Worm (Caenorhabditis elegans) whole organism, young adult: ENCODE data around the gene T05A7.3.
A peak's percentile ranks its signal among the peaks of the same experiment; 100 is the strongest.

Source experiments
- B0019.2 ChIP-seq: fragments of 200-800 bp; sonication (Bioruptor generic); conservative IDR thresholded peaks from 2 replicates; pipeline ENCODE4 v1.3.6; 2022; ENCODE audit warnings: missing genetic modification reagents, missing genetic modification characterization, missing compliant biosample characterization
- B0261.1 ChIP-seq: sonication (generic microtip); optimal IDR thresholded peaks from 2 replicates; lab custom pipeline; 2016; ENCODE audit warnings: mild to moderate bottlenecking, missing genetic modification characterization, moderate library complexity, missing compliant biosample characterization
- B0336.3 ChIP-seq: fragments of 200-800 bp; sonication (Bioruptor generic); IDR thresholded peaks from 2 replicates; pipeline ENCODE4 v1.3.6; 2022; ENCODE audit warnings: missing genetic modification characterization, missing compliant biosample characterization
- C06A6.2 ChIP-seq: fragments of 200-800 bp; sonication (Bioruptor generic); conservative IDR thresholded peaks from 2 replicates; pipeline ENCODE4 v1.3.6; 2022; ENCODE audit warnings: missing genetic modification characterization, missing compliant biosample characterization
- C17E4.6 ChIP-seq: fragments of 200-800 bp; sonication (Bioruptor generic); IDR thresholded peaks from 2 replicates; pipeline ENCODE4 v1.3.6; 2022; ENCODE audit warnings: missing genetic modification reagents, missing genetic modification characterization, missing compliant biosample characterization
- F49E8.2 ChIP-seq: sonication (generic microtip); optimal IDR thresholded peaks from 3 replicates; lab custom pipeline; 2017; ENCODE audit warnings: missing genetic modification characterization, mild to moderate bottlenecking, missing compliant biosample characterization, antibody characterized with exemption, moderate library complexity; ENCODE audit not compliant: insufficient read depth
- K11D2.4 ChIP-seq: fragments of 200-800 bp; sonication (Bioruptor generic); IDR thresholded peaks from 2 replicates; pipeline ENCODE4 v1.3.6; 2022; ENCODE audit warnings: missing genetic modification reagents, missing genetic modification characterization, missing compliant biosample characterization
- T07F8.4 ChIP-seq: sonication (generic microtip); optimal IDR thresholded peaks from 2 replicates; lab custom pipeline; 2016; ENCODE audit warnings: mild to moderate bottlenecking, missing genetic modification characterization, moderate library complexity, missing compliant biosample characterization
- aptf-2 ChIP-seq: fragments of 200-800 bp; sonication (Bioruptor generic); conservative IDR thresholded peaks from 2 replicates; pipeline ENCODE4 v1.3.6; 2022; ENCODE audit warnings: missing genetic modification reagents, missing genetic modification characterization, missing compliant biosample characterization
- athp-1 ChIP-seq: sonication (generic microtip); optimal IDR thresholded peaks from 2 replicates; lab custom pipeline; 2017; ENCODE audit warnings: mild to moderate bottlenecking, missing genetic modification characterization, missing compliant biosample characterization
- attf-5 ChIP-seq: fragments of 200-800 bp; sonication (Bioruptor generic); optimal IDR thresholded peaks from 2 replicates; lab custom pipeline; 2018; ENCODE audit warnings: mild to moderate bottlenecking, missing genetic modification characterization, missing compliant biosample characterization
- bed-2 ChIP-seq: fragments of 200-800 bp; sonication (Bioruptor generic); IDR thresholded peaks from 2 replicates; pipeline ENCODE4 v1.3.6; 2022; ENCODE audit warnings: missing genetic modification reagents, missing genetic modification characterization, missing compliant biosample characterization
- ceh-79 ChIP-seq: sonication (generic microtip); optimal IDR thresholded peaks from 2 replicates; lab custom pipeline; 2017; ENCODE audit warnings: mild to moderate bottlenecking, missing genetic modification characterization, missing compliant biosample characterization
- ceh-91 ChIP-seq: fragments of 200-800 bp; sonication (Bioruptor generic); IDR thresholded peaks from 2 replicates; pipeline ENCODE4 v1.3.6; 2022; ENCODE audit warnings: missing genetic modification reagents, missing genetic modification characterization, missing compliant biosample characterization
- chd-7 ChIP-seq: sonication (generic microtip); optimal IDR thresholded peaks from 2 replicates; lab custom pipeline; 2016; ENCODE audit warnings: mild to moderate bottlenecking, missing genetic modification characterization, moderate library complexity, missing compliant biosample characterization
- die-1 ChIP-seq: sonication (generic microtip); optimal IDR thresholded peaks from 2 replicates; lab custom pipeline; 2016; ENCODE audit warnings: missing genotype, mild to moderate bottlenecking, missing genetic modification characterization, missing compliant biosample characterization
- dox-1 ChIP-seq: fragments of 200-800 bp; sonication (Bioruptor generic); IDR thresholded peaks from 2 replicates; pipeline ENCODE4 v1.3.6; 2022; ENCODE audit warnings: missing genetic modification reagents, missing genetic modification characterization, missing compliant biosample characterization
- dpff-1 ChIP-seq: sonication (generic microtip); optimal IDR thresholded peaks from 2 replicates; lab custom pipeline; 2017; ENCODE audit warnings: mild to moderate bottlenecking, missing genetic modification characterization, missing compliant biosample characterization
- efl-1 ChIP-seq: fragments of 150-350 bp; optimal IDR thresholded peaks from 2 replicates; lab custom pipeline; 2014; ENCODE audit warnings: missing biosample characterization, missing genetic modification reagents, missing genetic modification characterization
- egl-18 ChIP-seq: fragments of 200-800 bp; sonication (Bioruptor generic); IDR thresholded peaks from 2 replicates; pipeline ENCODE4 v1.3.6; 2022; ENCODE audit warnings: missing genetic modification reagents, missing genetic modification characterization, missing compliant biosample characterization
- egl-44 ChIP-seq: fragments of 200-800 bp; sonication (Bioruptor generic); IDR thresholded peaks from 2 replicates; pipeline ENCODE4 v1.3.6; 2022; ENCODE audit warnings: missing genetic modification reagents, missing genetic modification characterization, missing compliant biosample characterization
- ekl-4 ChIP-seq: fragments of 200-800 bp; sonication (Bioruptor generic); IDR thresholded peaks from 2 replicates; pipeline ENCODE4 v1.3.6; 2022; ENCODE audit warnings: missing genetic modification reagents, missing genetic modification characterization, missing compliant biosample characterization
- gei-17 ChIP-seq: fragments of 200-800 bp; sonication (Bioruptor generic); optimal IDR thresholded peaks from 2 replicates; lab custom pipeline; 2018; ENCODE audit warnings: mild to moderate bottlenecking, missing genetic modification characterization, missing compliant biosample characterization
- hlh-26 ChIP-seq: fragments of 200-800 bp; sonication (Bioruptor generic); conservative IDR thresholded peaks from 2 replicates; pipeline ENCODE4 v1.3.6; 2022; ENCODE audit warnings: missing genetic modification reagents, missing genetic modification characterization, missing compliant biosample characterization
- hrde-1 ChIP-seq: sonication (generic microtip); optimal IDR thresholded peaks from 2 replicates; lab custom pipeline; 2016; ENCODE audit warnings: missing genetic modification characterization, mild to moderate bottlenecking, missing compliant biosample characterization, moderate library complexity, missing genotype, missing genetic modification reagents, borderline replicate concordance
- hsf-1 ChIP-seq: fragments of 200-800 bp; sonication (Bioruptor generic); IDR thresholded peaks from 2 replicates; pipeline ENCODE4 v1.3.6; 2022; ENCODE audit warnings: missing genetic modification reagents, missing genetic modification characterization, missing compliant biosample characterization
- let-607 ChIP-seq, 2 experiments: fragments of 200-800 bp in 1 of 2; sonication (Bioruptor generic) in 1 of 2; sonication (generic microtip) in 1 of 2; optimal IDR thresholded peaks; 2 replicates each; lab custom pipeline; 2016 to 2018; ENCODE audit warnings: mild to moderate bottlenecking in 2 of 2, missing compliant biosample characterization in 2 of 2, missing genetic modification characterization in 2 of 2, moderate library complexity in 2 of 2, missing genotype in 1 of 2
- lin-35 ChIP-seq, 3 experiments: fragments of 150-350 bp in 2 of 3; sonication (generic microtip) in 1 of 3; optimal IDR thresholded peaks; 2 replicates each; lab custom pipeline; 2014 to 2018; ENCODE audit warnings: missing biosample characterization in 3 of 3, missing genetic modification characterization in 3 of 3, missing genetic modification reagents in 3 of 3
- lsy-27 ChIP-seq: sonication (generic microtip); optimal IDR thresholded peaks from 2 replicates; lab custom pipeline; 2017; ENCODE audit warnings: missing genetic modification characterization, mild to moderate bottlenecking, missing compliant biosample characterization, antibody characterized with exemption, missing genotype, borderline replicate concordance; ENCODE audit not compliant: insufficient read depth
- mcd-1 ChIP-seq: fragments of 200-800 bp; sonication (Bioruptor generic); IDR thresholded peaks from 2 replicates; pipeline ENCODE4 v1.3.6; 2022; ENCODE audit warnings: missing genetic modification reagents, missing genetic modification characterization, missing compliant biosample characterization
- mxl-1 ChIP-seq: sonication (generic microtip); optimal IDR thresholded peaks from 2 replicates; lab custom pipeline; 2016; ENCODE audit warnings: missing genetic modification characterization, missing compliant biosample characterization
- nhr-120 ChIP-seq: fragments of 200-800 bp; sonication (Bioruptor generic); IDR thresholded peaks from 2 replicates; pipeline ENCODE4 v1.3.6; 2022; ENCODE audit warnings: missing genetic modification characterization, missing compliant biosample characterization
- nhr-80 ChIP-seq: sonication (generic microtip); optimal IDR thresholded peaks from 2 replicates; lab custom pipeline; 2016; ENCODE audit warnings: missing genetic modification characterization, missing compliant biosample characterization
- pha-4 ChIP-seq: fragments of 150-350 bp; sonication (generic microtip); optimal IDR thresholded peaks from 2 replicates; lab custom pipeline; 2014; ENCODE audit warnings: missing biosample characterization, missing genetic modification reagents, missing genetic modification characterization
- repo-1 ChIP-seq: sonication (generic microtip); optimal IDR thresholded peaks from 2 replicates; lab custom pipeline; 2017; ENCODE audit warnings: mild to moderate bottlenecking, missing genetic modification characterization, missing compliant biosample characterization
- rpc-1 ChIP-seq, 2 experiments: fragments of 150-350 bp in 1 of 2; sonication (generic microtip) in 1 of 2; optimal IDR thresholded peaks; 2 replicates each; lab custom pipeline; 2014 to 2018; ENCODE audit warnings: missing biosample characterization in 1 of 2, missing genetic modification characterization in 1 of 2, missing genetic modification reagents in 1 of 2, missing genotype in 1 of 2
- xnd-1 ChIP-seq: sonication (generic microtip); optimal IDR thresholded peaks from 2 replicates; lab custom pipeline; 2016; ENCODE audit warnings: missing genotype, missing genetic modification reagents, missing genetic modification characterization, missing compliant biosample characterization
- zfh-2 ChIP-seq: fragments of 200-800 bp; sonication (Bioruptor generic); conservative IDR thresholded peaks from 2 replicates; pipeline ENCODE4 v1.3.6; 2022; ENCODE audit warnings: missing genetic modification reagents, missing genetic modification characterization, missing compliant biosample characterization
- ztf-26 ChIP-seq: sonication (generic microtip); optimal IDR thresholded peaks from 2 replicates; lab custom pipeline; 2017; ENCODE audit warnings: missing genetic modification characterization, missing compliant biosample characterization
- ztf-6 ChIP-seq: fragments of 200-800 bp; sonication (Bioruptor generic); IDR thresholded peaks from 2 replicates; pipeline ENCODE4 v1.3.6; 2022; ENCODE audit warnings: missing genetic modification reagents, missing genetic modification characterization, missing compliant biosample characterization

The T05A7.3 gene

ce11 chrII:4663186-4663585, 12.4 kb upstream of the T05A7.3 start, which contains the start of gene T05A7.12 (continued):
- no peak for TF ChIP-seq ceh-79

ce11 chrII:4665359-4665758, 10.2 kb upstream of the T05A7.3 start, which contains the start of gene T05A7.11:
T05A7.11 (minus strand) TSS chrII:4665459.
- TF ChIP-seq K11D2.4 (GFP tag; lab: Robert Waterston, UW) (no peak), athp-1 (no peak), ceh-79 (no peak), let-607 (tag; optimal IDR thresholded peaks at IDR 0.05; lab: Kevin White, UChicago) (no peak)

ce11 chrII:4667572-4667971, 8.0 kb upstream of the T05A7.3 start, which contains the start of gene fut-5:
fut-5 (minus strand) TSS chrII:4667672.
- TF ChIP-seq lin-35 (GFP tag; optimal IDR thresholded peaks at IDR 0.05; lab: Kevin White, UChicago), result no peak

- TF ChIP-seq nhr-120 (GFP tag; lab: Robert Waterston, UW) (no peak), C06A6.2 (no peak)
Measured at ce11 chrII:4671692-4672091, 3.9 kb upstream of the T05A7.3 start, which contains the start of gene T05A7.6. T05A7.6 (minus strand) TSS chrII:4671792.

- TF ChIP-seq C17E4.6 (GFP tag; lab: Robert Waterston, UW) (no peak), ceh-91 (GFP tag; lab: Robert Waterston, UW) (no peak), hsf-1 (GFP tag; lab: Robert Waterston, UW) (no peak), aptf-2 (GFP tag; lab: Robert Waterston, UW) (no peak), K11D2.4 (GFP tag; lab: Robert Waterston, UW) (no peak), efl-1 (GFP tag; lab: Kevin White, UChicago) (no peak), xnd-1 (no peak), dpff-1 (tag; lab: Kevin White, UChicago) (no peak), mxl-1 (tag; lab: Kevin White, UChicago) (no peak), gei-17 (no peak), chd-7 (tag; lab: Kevin White, UChicago) (no peak), hlh-26 (GFP tag; lab: Robert Waterston, UW) (no peak), B0019.2 (GFP tag; lab: Robert Waterston, UW) (no peak), B0336.3 (GFP tag; lab: Robert Waterston, UW) (no peak), B0261.1 (tag; lab: Kevin White, UChicago) (no peak), lsy-27 (tag; lab: Kevin White, UChicago) (no peak), hrde-1 (tag; lab: Kevin White, UChicago) (no peak), ztf-26 (tag; lab: Kevin White, UChicago) (no peak), T07F8.4 (tag; lab: Kevin White, UChicago) (no peak), bed-2 (GFP tag; lab: Robert Waterston, UW) (no peak), zfh-2 (GFP tag; lab: Robert Waterston, UW) (0 out of 2 replicates have a peak, but pooled peaks have one; percentile 31), repo-1 (tag; lab: Kevin White, UChicago) (no peak), die-1 (tag; lab: Kevin White, UChicago) (peak; percentile 7), rpc-1 (optimal IDR thresholded peaks at IDR 0.05; lab: Kevin White, UChicago) (no peak), rpc-1 (tag; optimal IDR thresholded peaks at IDR 0.05; lab: Kevin White, UChicago) (no peak), pha-4 (tag; lab: Kevin White, UChicago) (no peak), egl-44 (0 out of 2 replicates have a peak, but pooled peaks have one; percentile 33), F49E8.2 (no peak), egl-18 (GFP tag; lab: Robert Waterston, UW) (no peak), ekl-4 (GFP tag; lab: Robert Waterston, UW) (no peak), nhr-80 (peak; percentile 77), dox-1 (GFP tag; lab: Robert Waterston, UW) (peak; percentile 66), attf-5 (GFP tag; lab: Kevin White, UChicago) (peak; percentile 70), mcd-1 (GFP tag; lab: Robert Waterston, UW) (0 out of 2 replicates have a peak, but pooled peaks have one; percentile 33), ztf-6 (GFP tag; lab: Robert Waterston, UW) (no peak)
Measured at ce11 chrII:4672584-4673110, 2.9 kb upstream of the T05A7.3 start, which contains the start of the genes clec-140 and hmg-11. clec-140 (plus strand) TSS chrII:4673060. hmg-11 (plus strand) TSS chrII:4673085.
